Fruit fly (Drosophila melanogaster) whole organism, embryonic: ENCODE data around the gene CG33120.

ENCODE experiments used
- Aef1 ChIP-seq: fragments of 200-800 bp; sonication (Bioruptor generic); IDR thresholded peaks from 3 replicates; pipeline ENCODE4 v1.3.6; 2022; ENCODE audit warnings: missing biosample characterization, missing genetic modification characterization
- BtbVII ChIP-seq: fragments of 200-800 bp; sonication (Bioruptor generic); optimal IDR thresholded peaks from 3 replicates; lab custom pipeline; 2017; ENCODE audit warnings: missing biosample characterization, mild to moderate bottlenecking, missing genetic modification characterization
- CG10366 ChIP-seq: fragments of 200-800 bp; sonication (Bioruptor generic); IDR thresholded peaks from 2 replicates; pipeline ENCODE4 v1.3.6; 2022; ENCODE audit warnings: missing biosample characterization, missing genetic modification characterization
- CG10543 ChIP-seq: fragments of 200-800 bp; sonication (Bioruptor generic); optimal IDR thresholded peaks from 3 replicates; lab custom pipeline; 2017; ENCODE audit warnings: missing biosample characterization, mild to moderate bottlenecking, missing genetic modification characterization, moderate library complexity
- CG11504 ChIP-seq: fragments of 200-800 bp; sonication (Bioruptor generic); optimal IDR thresholded peaks from 3 replicates; lab custom pipeline; 2019; ENCODE audit warnings: missing biosample characterization, mild to moderate bottlenecking, missing genetic modification characterization, moderate library complexity
- CG12236 ChIP-seq: fragments of 200-800 bp; sonication (Bioruptor generic); optimal IDR thresholded peaks from 2 replicates; lab custom pipeline; 2016; ENCODE audit warnings: missing biosample characterization, missing genetic modification characterization
- CG12299 ChIP-seq: fragments of 200-800 bp; sonication (Bioruptor generic); optimal IDR thresholded peaks from 2 replicates; lab custom pipeline; 2018; ENCODE audit warnings: missing biosample characterization, mild to moderate bottlenecking, missing genetic modification characterization
- CG1233 ChIP-seq: fragments of 200-800 bp; sonication (Bioruptor generic); optimal IDR thresholded peaks from 4 replicates; lab custom pipeline; 2018; ENCODE audit warnings: missing biosample characterization, mild to moderate bottlenecking, missing genetic modification characterization
- CG12769 ChIP-seq: fragments of 200-800 bp; sonication (Bioruptor generic); optimal IDR thresholded peaks from 2 replicates; lab custom pipeline; 2019; ENCODE audit warnings: missing biosample characterization, mild to moderate bottlenecking, missing genetic modification characterization, moderate library complexity
- CG14050 ChIP-seq: fragments of 200-800 bp; sonication (Bioruptor generic); IDR thresholded peaks from 3 replicates; pipeline ENCODE4 v1.3.6; 2022; ENCODE audit warnings: missing biosample characterization, missing genetic modification characterization
- CG1792 ChIP-seq: fragments of 200-800 bp; sonication (Bioruptor generic); optimal IDR thresholded peaks from 2 replicates; lab custom pipeline; 2016; ENCODE audit warnings: missing biosample characterization, missing genetic modification characterization
- CG31224 ChIP-seq: fragments of 200-800 bp; sonication (Bioruptor generic); IDR thresholded peaks from 2 replicates; pipeline ENCODE4 v1.3.6; 2022; ENCODE audit warnings: missing biosample characterization, missing genetic modification characterization
- CG32772 ChIP-seq: fragments of 200-800 bp; sonication (Bioruptor generic); IDR thresholded peaks from 2 replicates; pipeline ENCODE4 v1.3.6; 2022; ENCODE audit warnings: missing biosample characterization, missing genetic modification characterization
- CG6175 ChIP-seq: fragments of 200-800 bp; sonication (Bioruptor generic); IDR thresholded peaks from 3 replicates; pipeline ENCODE4 v1.3.6; 2022; ENCODE audit warnings: missing biosample characterization, missing genetic modification characterization
- CG6654 ChIP-seq: fragments of 200-800 bp; sonication (Bioruptor generic); optimal IDR thresholded peaks from 2 replicates; lab custom pipeline; 2017; ENCODE audit warnings: missing biosample characterization, mild to moderate bottlenecking, missing genetic modification characterization
- CG6813 ChIP-seq: fragments of 200-800 bp; sonication (Bioruptor generic); optimal IDR thresholded peaks from 2 replicates; lab custom pipeline; 2017; ENCODE audit warnings: missing biosample characterization, missing genetic modification characterization, mild to moderate bottlenecking, moderate library complexity, missing genetic modification reagents
- CG9797 ChIP-seq: fragments of 200-800 bp; sonication (Bioruptor generic); optimal IDR thresholded peaks from 3 replicates; lab custom pipeline; 2018; ENCODE audit warnings: missing biosample characterization, mild to moderate bottlenecking, missing genetic modification characterization
- CG9932 ChIP-seq: fragments of 200-800 bp; sonication (Bioruptor generic); IDR thresholded peaks from 2 replicates; pipeline ENCODE4 v1.3.6; 2022; ENCODE audit warnings: missing biosample characterization, missing genetic modification characterization
- Camta ChIP-seq: fragments of 200-800 bp; sonication (Bioruptor generic); optimal IDR thresholded peaks from 2 replicates; lab custom pipeline; 2016; ENCODE audit warnings: missing biosample characterization, missing genetic modification characterization
- D19A ChIP-seq: fragments of 200-800 bp; optimal IDR thresholded peaks from 3 replicates; lab custom pipeline; 2019; ENCODE audit warnings: missing biosample characterization, mild to moderate bottlenecking, missing genetic modification characterization, moderate library complexity
- Deaf1 ChIP-seq: fragments of 200-800 bp; optimal IDR thresholded peaks from 3 replicates; lab custom pipeline; 2019; ENCODE audit warnings: missing biosample characterization, mild to moderate bottlenecking, missing genetic modification characterization, moderate library complexity
- Ets65A ChIP-seq: fragments of 200-800 bp; sonication (Bioruptor generic); peaks from one replicate; lab custom pipeline; 2016; ENCODE audit warnings: missing biosample characterization, missing genetic modification characterization
- Hey ChIP-seq: fragments of 200-800 bp; sonication (Bioruptor generic); optimal IDR thresholded peaks from 3 replicates; lab custom pipeline; 2018; ENCODE audit warnings: missing biosample characterization, mild to moderate bottlenecking, missing genetic modification characterization
- HmgD ChIP-seq: fragments of 200-800 bp; sonication (Bioruptor generic); optimal IDR thresholded peaks from 3 replicates; lab custom pipeline; 2016; ENCODE audit warnings: missing biosample characterization, missing genetic modification characterization
- NC2β ChIP-seq: fragments of 200-800 bp; sonication (Bioruptor generic); optimal IDR thresholded peaks from 2 replicates; lab custom pipeline; 2016; ENCODE audit warnings: missing biosample characterization, missing genetic modification characterization
- Pdp1 ChIP-seq, 2 experiments: fragments of 200-800 bp; sonication (Bioruptor generic); optimal IDR thresholded peaks; 3 replicates each; lab custom pipeline; 2016; ENCODE audit warnings: missing biosample characterization in 2 of 2, missing genetic modification characterization in 2 of 2, mild to moderate bottlenecking in 1 of 2, moderate library complexity in 1 of 2
- Rfx ChIP-seq: fragments of 200-800 bp; sonication (Bioruptor generic); IDR thresholded peaks from 2 replicates; pipeline ENCODE4 v1.3.6; 2022; ENCODE audit warnings: missing biosample characterization, missing genetic modification characterization
- Xrp1 ChIP-seq: fragments of 200-800 bp; sonication (Bioruptor generic); IDR thresholded peaks from 2 replicates; pipeline ENCODE4 v1.3.6; 2022; ENCODE audit warnings: missing biosample characterization, missing genetic modification characterization
- YL-1 ChIP-seq: fragments of 200-800 bp; sonication (Bioruptor generic); optimal IDR thresholded peaks from 3 replicates; lab custom pipeline; 2017; ENCODE audit warnings: missing biosample characterization, mild to moderate bottlenecking, missing genetic modification characterization
- az2 ChIP-seq: fragments of 200-800 bp; sonication (Bioruptor generic); optimal IDR thresholded peaks from 3 replicates; lab custom pipeline; 2016; ENCODE audit warnings: missing biosample characterization, missing genetic modification characterization
- cato ChIP-seq: fragments of 200-800 bp; sonication (Bioruptor generic); optimal IDR thresholded peaks from 2 replicates; lab custom pipeline; 2016; ENCODE audit warnings: missing biosample characterization, missing genetic modification characterization, borderline replicate concordance
- crol ChIP-seq: fragments of 200-800 bp; sonication (Bioruptor generic); IDR thresholded peaks from 2 replicates; pipeline ENCODE4 v1.3.6; 2022; ENCODE audit warnings: missing biosample characterization, missing genetic modification characterization
- en ChIP-seq: fragments of 200-800 bp; sonication (Bioruptor generic); optimal IDR thresholded peaks from 2 replicates; lab custom pipeline; 2016; ENCODE audit warnings: missing biosample characterization, missing genetic modification characterization
- ewg ChIP-seq: fragments of 200-800 bp; sonication (Bioruptor generic); optimal IDR thresholded peaks from 3 replicates; lab custom pipeline; 2017; ENCODE audit warnings: mild to moderate bottlenecking, missing biosample characterization, missing genetic modification reagents, missing genetic modification characterization
- fd96Cb ChIP-seq: fragments of 200-800 bp; sonication (Bioruptor generic); optimal IDR thresholded peaks from 2 replicates; lab custom pipeline; 2018; ENCODE audit warnings: missing biosample characterization, mild to moderate bottlenecking, missing genetic modification characterization, moderate library complexity
- gem ChIP-seq: fragments of 200-800 bp; sonication (Bioruptor generic); optimal IDR thresholded peaks from 2 replicates; lab custom pipeline; 2019; ENCODE audit warnings: missing biosample characterization, mild to moderate bottlenecking, missing genetic modification characterization, moderate library complexity
- gsb-n ChIP-seq: fragments of 200-800 bp; sonication (Bioruptor generic); optimal IDR thresholded peaks from 3 replicates; lab custom pipeline; 2018; ENCODE audit warnings: missing biosample characterization, mild to moderate bottlenecking, missing genetic modification characterization
- hb ChIP-seq: fragments of 200-800 bp; sonication (Bioruptor generic); IDR thresholded peaks from 3 replicates; pipeline ENCODE4 v1.3.6; 2022; ENCODE audit warnings: missing biosample characterization, missing genetic modification characterization; ENCODE audit not compliant: partially characterized antibody
- inv ChIP-seq: fragments of 200-800 bp; sonication (Bioruptor generic); IDR thresholded peaks from 2 replicates; pipeline ENCODE4 v1.3.6; 2022; ENCODE audit warnings: missing biosample characterization, missing genetic modification characterization; ENCODE audit not compliant: partially characterized antibody
- jing ChIP-seq: fragments of 200-800 bp; sonication (Bioruptor generic); optimal IDR thresholded peaks from 2 replicates; lab custom pipeline; 2018; ENCODE audit warnings: missing biosample characterization, mild to moderate bottlenecking, missing genetic modification characterization
- klu ChIP-seq: fragments of 200-800 bp; sonication (Bioruptor generic); IDR thresholded peaks from 2 replicates; pipeline ENCODE4 v1.3.6; 2022; ENCODE audit warnings: missing biosample characterization, missing genetic modification characterization
- phol ChIP-seq: fragments of 200-800 bp; sonication (Bioruptor generic); optimal IDR thresholded peaks from 3 replicates; lab custom pipeline; 2018; ENCODE audit warnings: missing biosample characterization, mild to moderate bottlenecking, missing genetic modification characterization, moderate library complexity
- ranshi ChIP-seq: fragments of 200-800 bp; sonication (Bioruptor generic); IDR thresholded peaks from 2 replicates; pipeline ENCODE4 v1.3.6; 2022; ENCODE audit warnings: missing biosample characterization, missing genetic modification characterization
- rib ChIP-seq: fragments of 200-800 bp; sonication (Bioruptor generic); IDR thresholded peaks from 2 replicates; pipeline ENCODE4 v1.3.6; 2022; ENCODE audit warnings: missing biosample characterization, missing genetic modification characterization
- sim ChIP-seq: fragments of 200-800 bp; sonication (Bioruptor generic); IDR thresholded peaks from 2 replicates; pipeline ENCODE4 v1.3.6; 2022; ENCODE audit warnings: missing biosample characterization, missing genetic modification characterization
- so ChIP-seq: fragments of 200-800 bp; sonication (Bioruptor generic); IDR thresholded peaks from 3 replicates; pipeline ENCODE4 v1.3.6; 2022; ENCODE audit warnings: missing biosample characterization, missing genetic modification characterization
- tna ChIP-seq: fragments of 200-800 bp; sonication (Bioruptor generic); IDR thresholded peaks from 2 replicates; pipeline ENCODE4 v1.3.6; 2022; ENCODE audit warnings: missing biosample characterization, missing genetic modification characterization; ENCODE audit not compliant: partially characterized antibody
- yki ChIP-seq: fragments of >200 bp; optimal IDR thresholded peaks from 3 replicates; lab custom pipeline; 2018
- zfh1 ChIP-seq: fragments of 200-800 bp; sonication (Bioruptor generic); IDR thresholded peaks from 3 replicates; pipeline ENCODE4 v1.3.6; 2022; ENCODE audit warnings: missing biosample characterization, missing genetic modification characterization

Gene CG33120

DNA sequence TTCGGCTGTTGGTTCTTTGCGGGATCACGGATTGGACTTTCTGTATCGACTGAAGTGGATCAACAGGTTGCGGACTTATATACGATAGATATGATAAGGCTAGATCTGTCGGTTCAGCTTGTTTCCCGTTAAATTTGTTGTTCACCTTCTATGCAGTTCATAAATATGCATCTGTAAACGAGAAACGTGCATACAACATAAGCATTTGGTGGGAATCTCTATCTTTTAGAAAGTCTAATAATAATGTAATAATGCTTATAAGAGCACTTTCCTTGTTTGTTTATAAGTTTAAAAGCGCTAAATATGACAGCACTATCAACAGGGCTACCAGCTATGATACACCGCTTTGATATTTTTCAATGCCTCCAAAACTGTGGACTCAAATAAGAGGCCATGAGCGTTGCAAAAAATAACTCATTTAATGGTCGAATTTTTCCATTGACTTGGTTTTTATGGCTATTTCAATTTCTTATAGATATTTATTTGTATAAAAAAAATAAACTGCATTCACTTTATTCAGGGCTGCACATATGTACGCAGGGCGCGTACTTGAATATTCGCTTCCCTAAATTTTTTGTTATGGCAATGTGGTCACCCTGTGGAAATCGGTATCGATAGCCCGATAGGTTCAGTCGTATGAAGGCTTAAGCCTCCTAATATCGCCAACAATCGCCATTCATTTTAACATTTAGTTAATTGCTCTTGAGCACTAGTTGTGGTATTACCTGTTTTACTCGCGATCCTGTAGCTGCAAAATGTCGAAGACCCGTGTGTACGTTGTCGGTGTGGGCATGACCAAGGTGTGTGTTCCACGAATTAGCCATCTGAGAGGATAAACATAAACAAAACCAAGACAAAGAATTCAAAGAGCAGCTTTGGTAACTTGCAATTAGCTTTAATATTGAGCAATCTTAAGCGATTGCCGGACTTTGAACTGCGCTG, 13.5 kb downstream of the CG33120 start, which contains the start of the genes CG17597 and ScpX (continued):
- TF ChIP-seq klu (no peak), Aef1 (0 out of 3 replicates have a peak, but pooled peaks have one; percentile 21), Ets65A (GFP tag; lab: Kevin White, UChicago) (peak; percentile 93), HmgD (GFP tag; lab: Kevin White, UChicago) (peak; percentile 21), CG32772 (GFP tag; lab: Robert Waterston, UW) (peak; percentile 39; the same call in 1 of the 2 replicates), CG12769 (tag; lab: Kevin White, UChicago) (peak; percentile 57), CG1233 (GFP tag; lab: Kevin White, UChicago) (peak; percentile 38), sim (GFP tag; lab: Robert Waterston, UW) (no peak), jing (GFP tag; lab: Kevin White, UChicago) (peak; percentile 31), Camta (GFP tag; lab: Kevin White, UChicago) (peak; percentile 57), Deaf1 (tag; lab: Kevin White, UChicago) (no peak), BtbVII (GFP tag; lab: Kevin White, UChicago) (peak; percentile 38), CG6813 (GFP tag; lab: Kevin White, UChicago) (no peak), CG6654 (GFP tag; lab: Kevin White, UChicago) (peak; percentile 99), Rfx (GFP tag; lab: Robert Waterston, UW) (peak; percentile 57), zfh1 (peak; percentile 55; the same call in 2 of the 3 replicates), fd96Cb (tag; lab: Kevin White, UChicago) (peak; percentile 40), CG11504 (tag; lab: Kevin White, UChicago) (peak; percentile 75), CG9932 (GFP tag; lab: Robert Waterston, UW) (peak; percentile 61), inv (GFP tag; lab: Robert Waterston, UW) (peak; percentile 65), tna (GFP tag; lab: Robert Waterston, UW) (peak; percentile 89), CG31224 (GFP tag; lab: Robert Waterston, UW) (peak; percentile 19; the same call in 1 of the 2 replicates), rib (GFP tag; lab: Robert Waterston, UW) (no peak), cato (GFP tag; lab: Kevin White, UChicago) (peak; percentile 15), gem (tag; lab: Kevin White, UChicago) (peak; percentile 79), CG12236 (GFP tag; lab: Kevin White, UChicago) (no peak), phol (tag; lab: Kevin White, UChicago) (peak; percentile 67), CG12299 (tag; lab: Kevin White, UChicago) (peak; percentile 16), ewg (GFP tag; lab: Kevin White, UChicago) (peak; percentile 44), YL-1 (GFP tag; lab: Kevin White, UChicago) (peak; percentile 56), Xrp1 (GFP tag; lab: Robert Waterston, UW) (peak; percentile 51), so (peak; percentile 40; the same call in 1 of the 3 replicates), hb (GFP tag; lab: Robert Waterston, UW) (peak; percentile 78), NC2β (GFP tag; lab: Kevin White, UChicago) (peak; percentile 21), CG10543 (GFP tag; lab: Kevin White, UChicago) (peak; percentile 63), CG10366 (peak; percentile 29), yki (lab: Kevin White, UChicago) (no peak), gsb-n (tag; lab: Kevin White, UChicago) (peak; percentile 24), ranshi (GFP tag; lab: Robert Waterston, UW) (peak; percentile 28; the same call in 1 of the 2 replicates), en (GFP tag; lab: Kevin White, UChicago) (no peak), az2 (GFP tag; lab: Kevin White, UChicago) (peak; percentile 63), CG1792 (peak; percentile 47), CG6175 (GFP tag; lab: Robert Waterston, UW) (no peak), Pdp1 (GFP tag; optimal IDR thresholded peaks at IDR 0.05; lab: Kevin White, UChicago) (peak; percentile 50 to 74), CG9797 (GFP tag; lab: Kevin White, UChicago) (peak; percentile 34), CG14050 (GFP tag; lab: Robert Waterston, UW) (no peak), Hey (tag; lab: Kevin White, UChicago) (peak; percentile 40), D19A (peak; percentile 26), crol (GFP tag; lab: Robert Waterston, UW) (no peak)
